Worm (Caenorhabditis elegans) whole organism, late embryonic: ENCODE results near the gene srw-48.

ENCODE experiments used
- ceh-24 ChIP-seq: sonication (generic microtip); optimal IDR thresholded peaks from 2 replicates; lab custom pipeline; 2016; ENCODE audit warnings: mild to moderate bottlenecking, missing genetic modification characterization, missing compliant biosample characterization
- ceh-48 ChIP-seq: sonication (generic microtip); optimal IDR thresholded peaks from 2 replicates; lab custom pipeline; 2016; ENCODE audit warnings: missing genetic modification characterization, inconsistent platforms, missing compliant biosample characterization
- ceh-9 ChIP-seq: sonication (generic microtip); optimal IDR thresholded peaks from 2 replicates; lab custom pipeline; 2016; ENCODE audit warnings: mild to moderate bottlenecking, missing genetic modification characterization, inconsistent platforms, missing compliant biosample characterization
- gmeb-2 ChIP-seq: sonication (generic microtip); optimal IDR thresholded peaks from 2 replicates; lab custom pipeline; 2016; ENCODE audit warnings: missing genetic modification characterization, inconsistent platforms, missing compliant biosample characterization
- sdc-2 ChIP-seq: sonication (generic microtip); optimal IDR thresholded peaks from 2 replicates; lab custom pipeline; 2016; ENCODE audit warnings: missing genotype, missing genetic modification characterization, missing compliant biosample characterization
- tbx-2 ChIP-seq: sonication (generic microtip); optimal IDR thresholded peaks from 2 replicates; lab custom pipeline; 2016; ENCODE audit warnings: missing genetic modification characterization, missing compliant biosample characterization

DNA sequence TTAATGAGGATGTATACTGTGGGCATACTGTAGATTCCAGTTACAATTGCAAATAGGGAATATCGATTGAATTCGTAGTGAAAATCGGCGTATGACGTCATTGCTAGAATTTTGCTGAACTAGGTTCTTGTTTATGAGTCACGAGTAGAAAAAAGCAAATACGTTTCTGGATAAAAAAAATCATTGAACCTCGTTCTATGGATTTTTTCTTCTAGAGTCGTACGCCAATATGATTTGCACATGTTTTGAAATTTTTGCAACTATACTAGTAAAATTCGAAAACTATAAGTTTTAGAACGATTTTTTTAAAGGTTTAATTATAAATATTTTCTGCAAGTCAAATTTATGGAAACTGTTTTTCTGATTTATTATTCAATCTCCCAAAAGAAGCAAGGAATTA is 47.0 kb downstream of the srw-48 start, which contains the start of gene sru-44:
- no peak for TF ChIP-seq ceh-24 (tag; lab: Kevin White, UChicago)
- TF ChIP-seq tbx-2 (tag; lab: Kevin White, UChicago), result no peak
- no peak for TF ChIP-seq ceh-48 (tag; lab: Kevin White, UChicago)
- no peak for TF ChIP-seq gmeb-2
- no peak for TF ChIP-seq sdc-2
- no peak for TF ChIP-seq ceh-9 (tag; lab: Kevin White, UChicago)
